Fruit fly (Drosophila melanogaster): ENCODE measurements around the gene Atg4b.
A peak's percentile ranks its signal among the peaks of the same experiment; 100 is the strongest.

Gene Atg4b

DNA sequence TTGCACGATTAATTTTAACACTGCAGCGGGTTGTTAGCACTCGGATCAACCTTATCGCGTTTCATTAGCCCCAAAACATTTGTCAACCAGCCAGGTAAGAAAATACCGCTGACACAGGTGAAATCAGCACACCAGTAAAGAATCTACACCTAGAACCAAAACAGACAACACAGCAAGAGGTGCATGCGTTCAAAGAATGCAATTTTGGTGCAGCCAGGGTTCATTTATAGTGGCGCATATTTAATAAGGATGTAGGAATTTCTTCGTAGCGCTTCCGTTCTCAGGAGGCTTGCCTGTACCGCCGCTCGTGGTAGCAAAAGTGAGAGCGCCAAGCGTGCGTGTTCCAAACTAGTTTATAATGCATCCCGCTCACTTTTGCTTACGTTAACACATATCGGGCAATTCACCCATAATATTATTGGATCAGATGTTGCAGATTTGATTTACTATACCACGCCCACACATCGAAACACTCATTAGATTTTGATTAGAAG is 14.2 kb downstream of the Atg4b start (continued):
- no peak for TF ChIP-seq CG9817 (tag; optimal IDR thresholded peaks at IDR 0.05)
- no peak for TF ChIP-seq dmrt11E (tag; optimal IDR thresholded peaks at IDR 0.05)
- TF ChIP-seq CG16863 (GFP tag; optimal IDR thresholded peaks at IDR 0.05) = no peak
- TF ChIP-seq CG3163 (GFP tag; optimal IDR thresholded peaks at IDR 0.05) = no peak
- TF ChIP-seq ci (GFP tag; IDR thresholded peaks at IDR 0.05) = no peak
- no peak for TF ChIP-seq CG6254 (GFP tag; optimal IDR thresholded peaks at IDR 0.05)
- no peak for TF ChIP-seq CkIIα-i1 (GFP tag; IDR thresholded peaks at IDR 0.05)
- no peak for TF ChIP-seq gro (GFP tag; optimal IDR thresholded peaks at IDR 0.05)
- no peak for TF ChIP-seq BEAF-32 (GFP tag; optimal IDR thresholded peaks at IDR 0.05)
- TF ChIP-seq CG4820 (GFP tag; optimal IDR thresholded peaks at IDR 0.05) = no peak
- TF ChIP-seq CG32532 (GFP tag; IDR thresholded peaks at IDR 0.05) = peak; percentile 18; the same call in 1 of the 2 replicates
- no peak for TF ChIP-seq Nf-YA (GFP tag; IDR thresholded peaks at IDR 0.05)
- no peak for TF ChIP-seq Dad (GFP tag; optimal IDR thresholded peaks at IDR 0.05)
- no peak for TF ChIP-seq Mrtf (GFP tag; IDR thresholded peaks at IDR 0.05)
- no peak for TF ChIP-seq jing (GFP tag; optimal IDR thresholded peaks at IDR 0.05)
- peak; percentile 16; the same call in 1 of the 2 replicates for TF ChIP-seq Scr (GFP tag; IDR thresholded peaks at IDR 0.05; ENCODE audit: partially characterized antibody)
- no peak for TF ChIP-seq CG13775 (GFP tag; optimal IDR thresholded peaks at IDR 0.05)
- no peak for TF ChIP-seq CG9215 (GFP tag; IDR thresholded peaks at IDR 0.05)
- TF ChIP-seq Dip3 (GFP tag; optimal IDR thresholded peaks at IDR 0.05) = no peak
- no peak for TF ChIP-seq CG8765 (GFP tag; IDR thresholded peaks at IDR 0.05)
- TF ChIP-seq CG10979 (tag; optimal IDR thresholded peaks at IDR 0.05) = no peak
- TF ChIP-seq CG18476 (GFP tag; optimal IDR thresholded peaks at IDR 0.05) = no peak
- TF ChIP-seq tio (GFP tag; optimal IDR thresholded peaks at IDR 0.05) = no peak
- no peak for TF ChIP-seq dimm (GFP tag; IDR thresholded peaks at IDR 0.05)
- TF ChIP-seq CG11695 (GFP tag; IDR thresholded peaks at IDR 0.05) = no peak; the same call in 2 of the 3 replicates
- no peak for TF ChIP-seq CG18764 (GFP tag; optimal IDR thresholded peaks at IDR 0.05)
- no peak for TF ChIP-seq insv (GFP tag; optimal IDR thresholded peaks at IDR 0.05)
- no peak for TF ChIP-seq CG9609 (GFP tag; optimal IDR thresholded peaks at IDR 0.05)
- TF ChIP-seq CG2120 (GFP tag; optimal IDR thresholded peaks at IDR 0.05) = no peak
- no peak for TF ChIP-seq caup (GFP tag; optimal IDR thresholded peaks at IDR 0.05; ENCODE audit: severe bottlenecking)
- TF ChIP-seq D19A (tag; optimal IDR thresholded peaks at IDR 0.05) = no peak
- no peak for TF ChIP-seq sna (GFP tag; IDR thresholded peaks at IDR 0.05; ENCODE audit: partially characterized antibody)
- no peak for TF ChIP-seq CG10274 (GFP tag; optimal IDR thresholded peaks at IDR 0.05)
- no peak for TF ChIP-seq ab (GFP tag; optimal IDR thresholded peaks at IDR 0.05)
- no peak for TF ChIP-seq Kr (GFP tag; optimal IDR thresholded peaks at IDR 0.05)
- no peak for TF ChIP-seq CG4707 (GFP tag; optimal IDR thresholded peaks at IDR 0.05)
- peak; percentile 23; the same call in 1 of the 2 replicates for TF ChIP-seq chm (GFP tag; IDR thresholded peaks at IDR 0.05)
- no peak for TF ChIP-seq CoRest (tag; optimal IDR thresholded peaks at IDR 0.05)
- no peak for TF ChIP-seq lola (GFP tag; optimal IDR thresholded peaks at IDR 0.05)
- TF ChIP-seq Dll (GFP tag; IDR thresholded peaks at IDR 0.05; ENCODE audit: partially characterized antibody) = no peak
- no peak for TF ChIP-seq az2 (GFP tag; optimal IDR thresholded peaks at IDR 0.05)
- TF ChIP-seq Max (GFP tag; optimal IDR thresholded peaks at IDR 0.05) = no peak
- no peak for TF ChIP-seq mirr (GFP tag; optimal IDR thresholded peaks at IDR 0.05)
- TF ChIP-seq CG2129 (GFP tag; IDR thresholded peaks at IDR 0.05; ENCODE audit: partially characterized antibody) = no peak
- TF ChIP-seq chinmo (GFP tag; IDR thresholded peaks at IDR 0.05; ENCODE audit: partially characterized antibody) = no peak; the same call in 3 of the 4 replicates
- TF ChIP-seq Optix (GFP tag; IDR thresholded peaks at IDR 0.05) = no peak
- peak; percentile 93 for TF ChIP-seq grau (tag; optimal IDR thresholded peaks at IDR 0.05)
- TF ChIP-seq CG10654 (GFP tag; optimal IDR thresholded peaks at IDR 0.05) = no peak
- TF ChIP-seq eve (GFP tag; optimal IDR thresholded peaks at IDR 0.05) = no peak
- TF ChIP-seq ttk (GFP tag; IDR thresholded peaks at IDR 0.05) = no peak
- no peak for TF ChIP-seq ems (GFP tag; optimal IDR thresholded peaks at IDR 0.05)
